Fruit fly (Drosophila melanogaster): Measurements from ENCODE around the gene Sfp36F.
A peak's percentile ranks its signal among the peaks of the same experiment; 100 is the strongest.

Sfp36F gene

DNA sequence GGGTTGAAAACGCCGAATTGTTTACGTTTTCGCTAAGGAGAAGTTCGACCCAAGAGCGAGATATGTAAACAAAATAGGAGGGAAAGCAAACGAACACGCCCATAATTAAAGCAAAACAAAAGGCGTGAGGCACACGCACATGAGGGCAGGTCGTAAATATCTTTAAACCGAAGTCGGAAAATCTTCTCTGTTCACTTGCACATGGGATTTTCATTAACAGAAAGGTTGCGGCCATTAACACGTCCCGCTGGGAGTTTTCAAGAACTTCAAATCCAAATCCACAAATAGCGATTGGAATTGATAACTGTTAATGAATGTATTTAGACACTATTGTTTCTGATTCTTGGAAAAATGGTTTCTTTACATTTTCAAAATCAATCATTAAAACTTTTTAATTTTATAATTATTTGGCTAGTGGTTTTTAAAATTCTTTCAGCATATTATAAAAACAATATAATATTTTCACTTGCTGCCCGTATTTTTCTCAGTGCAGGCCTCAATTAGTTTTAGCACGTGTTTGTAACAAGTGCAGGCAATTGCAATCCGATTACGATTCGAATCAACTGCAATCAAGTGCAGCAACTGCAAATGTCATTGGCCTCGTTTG, 41.6 kb downstream of the Sfp36F start (continued):
- TF ChIP-seq Ssrp (tag; optimal IDR thresholded peaks at IDR 0.05): peak; percentile 21
- no peak for TF ChIP-seq CG1603 (tag; optimal IDR thresholded peaks at IDR 0.05)
- no peak for TF ChIP-seq CG10267 (tag; optimal IDR thresholded peaks at IDR 0.05)
- TF ChIP-seq CG12299 (tag; optimal IDR thresholded peaks at IDR 0.05): no peak

- TF ChIP-seq CG4360 (GFP tag; IDR thresholded peaks at IDR 0.05): no peak
- no peak for TF ChIP-seq Taf1 (GFP tag; IDR thresholded peaks at IDR 0.05)
- TF ChIP-seq CG3407 (GFP tag; optimal IDR thresholded peaks at IDR 0.05): peak; percentile 22
- no peak for TF ChIP-seq CG6854 (GFP tag; optimal IDR thresholded peaks at IDR 0.05)
- peak; percentile 54 for TF ChIP-seq Xrp1 (GFP tag; IDR thresholded peaks at IDR 0.05)
- peak; percentile 17 for TF ChIP-seq CG17359 (tag; optimal IDR thresholded peaks at IDR 0.05)
- peak; percentile 36 for TF ChIP-seq wek (GFP tag; optimal IDR thresholded peaks at IDR 0.05)
- TF ChIP-seq D (optimal IDR thresholded peaks at IDR 0.05): no peak
- TF ChIP-seq D (GFP tag; optimal IDR thresholded peaks at IDR 0.05): peak; percentile 26
- peak; percentile 23 for TF ChIP-seq CG2202 (tag; optimal IDR thresholded peaks at IDR 0.05)
- TF ChIP-seq vvl (GFP tag; IDR thresholded peaks at IDR 0.05): no peak
- TF ChIP-seq ac (GFP tag; optimal IDR thresholded peaks at IDR 0.05): peak; percentile 23
- no peak for TF ChIP-seq CG10267 (tag; optimal IDR thresholded peaks at IDR 0.05)
- TF ChIP-seq wdn (GFP tag; IDR thresholded peaks at IDR 0.05): no peak
- TF ChIP-seq Sox102F (GFP tag; optimal IDR thresholded peaks at IDR 0.05): peak; percentile 20
- TF ChIP-seq Fer1 (GFP tag; optimal IDR thresholded peaks at IDR 0.05): no peak
- 0 out of 2 replicates have a peak, but pooled peaks have one; percentile 6 for TF ChIP-seq CG1024 (GFP tag; IDR thresholded peaks at IDR 0.05)
- peak; percentile 3 for TF ChIP-seq Blimp-1 (GFP tag; optimal IDR thresholded peaks at IDR 0.05)
- TF ChIP-seq ash1 (GFP tag; optimal IDR thresholded peaks at IDR 0.05): no peak
- TF ChIP-seq CG1603 (tag; optimal IDR thresholded peaks at IDR 0.05): peak; percentile 29
- TF ChIP-seq Ets65A (GFP tag): peak; percentile 75
- TF ChIP-seq CG2199 (GFP tag; IDR thresholded peaks at IDR 0.05): 0 out of 3 replicates have a peak, but pooled peaks have one; percentile 64
- peak; percentile 9 for TF ChIP-seq CG15601 (tag; optimal IDR thresholded peaks at IDR 0.05)
- TF ChIP-seq CG2678 (tag; optimal IDR thresholded peaks at IDR 0.05): peak; percentile 18
- peak; percentile 35 for TF ChIP-seq twi (tag; optimal IDR thresholded peaks at IDR 0.05)
- TF ChIP-seq ATbp (GFP tag; optimal IDR thresholded peaks at IDR 0.05): peak; percentile 54
- peak; percentile 16; the same call in 1 of the 3 replicates for TF ChIP-seq ci (GFP tag; IDR thresholded peaks at IDR 0.05)
- TF ChIP-seq CG4707 (GFP tag; optimal IDR thresholded peaks at IDR 0.05): peak; percentile 47
- TF ChIP-seq onecut (GFP tag; IDR thresholded peaks at IDR 0.05): 0 out of 2 replicates have a peak, but pooled peaks have one; percentile 9
- peak; percentile 50 for TF ChIP-seq dmrt11E (tag; optimal IDR thresholded peaks at IDR 0.05)
- TF ChIP-seq Stat92E (GFP tag; optimal IDR thresholded peaks at IDR 0.05): peak in 1 of 3 experiments; percentile 37
- TF ChIP-seq fd64A (GFP tag; optimal IDR thresholded peaks at IDR 0.05): peak; percentile 41
- peak; percentile 29 for TF ChIP-seq CG15696 (tag; optimal IDR thresholded peaks at IDR 0.05)
Observed at dm6 chr2L:18335641-18336040, 43.3 kb downstream of the Sfp36F start.

- TF ChIP-seq CG6854 (GFP tag; optimal IDR thresholded peaks at IDR 0.05): no peak
- peak; percentile 60; the same call in 1 of the 3 replicates for TF ChIP-seq CG2199 (GFP tag; IDR thresholded peaks at IDR 0.05)
- peak; percentile 61 for TF ChIP-seq sens (GFP tag)
- no peak for TF ChIP-seq sd (tag; optimal IDR thresholded peaks at IDR 0.05)
- peak; percentile 78 for TF ChIP-seq twi (tag; optimal IDR thresholded peaks at IDR 0.05)
- peak; percentile 26 for TF ChIP-seq D (optimal IDR thresholded peaks at IDR 0.05)
- no peak for TF ChIP-seq D (GFP tag; optimal IDR thresholded peaks at IDR 0.05)
- no peak for TF ChIP-seq phol (tag; optimal IDR thresholded peaks at IDR 0.05)
- 0 out of 2 replicates have a peak, but pooled peaks have one; percentile 20 for TF ChIP-seq chm (GFP tag; IDR thresholded peaks at IDR 0.05)
Observed at dm6 chr2L:18336531-18336930, 44.2 kb downstream of the Sfp36F start.
